Fruit fly (Drosophila melanogaster): ENCODE measurements around the gene Vti1b.

Vti1b gene

DNA sequence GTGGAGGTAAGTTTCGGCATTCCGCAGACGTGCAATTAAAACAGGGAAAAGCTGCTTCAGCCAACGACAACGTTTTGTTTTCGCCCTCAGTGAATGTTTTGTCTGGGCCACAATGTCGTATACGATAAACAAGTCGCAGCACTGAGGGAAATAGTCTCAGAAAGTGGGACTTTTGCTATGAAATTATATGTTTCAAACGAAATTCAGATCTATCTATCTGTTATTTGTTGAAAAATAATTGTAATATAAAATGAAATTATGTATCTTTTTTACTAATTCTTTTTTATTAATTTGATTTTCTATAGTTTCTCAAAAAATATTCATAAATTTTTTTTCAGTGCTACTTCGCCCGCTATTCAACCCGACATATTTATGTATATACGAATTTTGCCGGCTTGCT, 3.4 kb upstream of the Vti1b start:
- no peak for TF ChIP-seq CG8478 (optimal IDR thresholded peaks at IDR 0.05)
- no peak for TF ChIP-seq CTCF (optimal IDR thresholded peaks at IDR 0.05)

DNA sequence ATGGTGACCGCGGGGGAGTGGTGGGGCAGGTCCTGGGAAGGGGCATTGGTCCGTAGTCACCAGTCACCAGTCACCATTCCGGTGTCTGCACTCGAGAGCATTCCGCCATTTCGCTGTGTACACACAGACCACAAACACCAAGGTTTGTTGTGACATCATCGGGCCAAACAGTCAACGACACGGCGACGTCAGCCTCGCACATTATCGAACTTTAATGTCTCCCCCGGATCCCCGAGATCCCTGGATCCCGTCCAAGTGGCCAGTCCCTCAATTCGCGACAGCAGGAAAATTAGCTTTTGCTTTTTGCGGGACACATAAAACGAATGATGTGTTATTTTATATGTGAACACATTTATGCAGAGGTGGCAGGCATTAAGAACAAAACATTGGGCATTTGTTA, 1.9 kb upstream of the Vti1b start:
- no peak for TF ChIP-seq CTCF (optimal IDR thresholded peaks at IDR 0.05)
- no peak for TF ChIP-seq CG8478 (optimal IDR thresholded peaks at IDR 0.05)

DNA sequence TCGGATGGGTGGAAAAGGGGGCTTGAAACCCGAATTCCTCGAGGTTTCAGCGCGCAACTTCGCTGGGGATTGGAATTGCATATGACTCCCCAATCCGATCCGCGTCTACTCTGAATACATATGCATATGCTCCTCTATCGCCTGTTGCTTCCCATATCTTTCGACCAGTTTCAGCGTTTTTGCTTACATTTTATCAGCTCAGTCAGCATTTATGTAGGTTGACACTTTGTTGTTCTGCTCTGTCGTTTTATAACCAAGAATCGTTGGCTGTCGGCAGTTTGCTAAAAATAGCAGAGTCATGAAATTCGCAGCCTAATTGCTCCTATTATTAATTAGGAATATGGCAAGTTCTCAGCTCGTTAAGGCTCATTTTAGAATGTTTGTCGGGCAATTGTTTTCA, 1.1 kb upstream of the Vti1b start:
- TF ChIP-seq CTCF (optimal IDR thresholded peaks at IDR 0.05), result no peak

DNA sequence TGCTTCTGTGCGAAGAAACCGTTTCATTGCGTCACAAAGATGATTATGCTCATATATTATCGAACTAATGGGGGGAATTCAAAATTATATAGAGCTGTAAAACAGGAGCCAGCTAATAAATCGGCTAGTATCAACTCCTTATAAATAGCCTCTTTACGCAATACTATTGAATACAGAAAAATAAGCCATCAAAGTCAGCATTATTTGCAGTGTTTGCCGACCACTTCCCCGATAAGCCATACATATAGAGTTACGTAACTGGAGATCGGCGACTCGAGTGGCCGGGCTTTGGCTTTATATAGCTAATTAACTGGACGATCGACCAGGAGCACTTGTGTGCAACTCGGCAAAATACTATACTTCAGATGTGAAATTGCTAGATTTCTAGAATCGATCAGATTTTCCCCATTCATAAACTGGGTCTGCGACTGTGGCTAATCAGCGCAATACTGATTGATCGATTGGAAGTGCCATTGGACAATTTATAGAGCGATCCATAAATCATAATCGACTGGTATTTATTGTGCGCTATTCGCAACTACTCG, 1.1 kb downstream of the Vti1b start:
- TF ChIP-seq CG8478 (optimal IDR thresholded peaks at IDR 0.05), result no peak
- no peak for TF ChIP-seq CTCF (optimal IDR thresholded peaks at IDR 0.05)

DNA sequence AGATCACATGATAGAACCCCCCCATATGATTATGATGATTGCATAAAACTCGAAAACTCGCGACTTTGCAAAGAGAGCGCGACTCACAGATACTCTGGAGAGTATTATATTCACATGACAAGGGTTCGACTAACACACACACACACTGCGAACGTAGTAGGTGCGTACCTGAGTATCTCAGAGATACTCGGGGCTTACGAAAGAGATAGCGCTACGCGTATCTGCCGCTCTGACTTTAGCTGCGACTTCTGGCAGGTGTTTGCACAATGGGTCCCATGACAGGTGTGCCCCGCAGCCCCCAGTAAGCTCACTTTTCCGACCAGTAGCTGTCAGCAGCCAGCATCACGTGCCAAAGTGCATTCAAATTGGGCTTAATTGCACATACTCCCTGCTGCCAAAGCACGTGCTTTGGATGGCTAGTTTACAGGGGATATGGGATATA, 1.7 kb downstream of the Vti1b start:
- TF ChIP-seq CTCF (optimal IDR thresholded peaks at IDR 0.05), result no peak
- no peak for TF ChIP-seq CG8478 (optimal IDR thresholded peaks at IDR 0.05)

DNA sequence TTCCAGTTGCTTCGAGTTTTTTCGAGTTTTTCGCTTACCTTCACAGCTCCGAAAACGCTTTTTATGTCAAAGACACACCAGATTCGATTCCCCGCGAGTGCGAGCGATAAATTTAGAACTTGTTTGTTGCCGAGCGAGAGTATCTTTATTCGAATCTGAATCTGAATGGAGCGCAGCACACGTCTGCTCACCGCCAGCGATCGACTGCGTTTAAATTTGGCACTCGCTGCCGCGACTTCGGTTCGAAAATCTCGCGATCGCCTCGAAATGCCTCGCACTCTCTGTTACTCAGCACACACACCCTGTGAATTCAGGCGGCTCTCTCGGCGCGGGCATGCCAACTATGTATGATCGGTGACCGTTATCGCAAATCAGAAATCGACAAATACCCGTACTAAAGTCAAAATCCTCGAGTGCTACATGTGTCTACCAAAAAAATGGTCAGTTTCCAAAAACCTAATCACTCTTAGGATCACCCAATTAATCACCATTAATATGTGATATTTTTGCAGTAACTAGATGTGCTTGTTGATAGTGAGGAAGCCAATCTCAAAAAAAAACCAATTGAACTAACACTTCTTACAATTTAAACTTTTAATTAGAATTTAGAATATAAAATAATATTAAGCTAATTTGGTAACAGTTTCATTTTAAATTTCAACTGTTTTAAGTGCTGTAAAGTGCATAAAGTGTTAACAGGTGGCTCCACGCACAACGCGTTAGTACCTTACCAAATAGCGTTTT, 2.3 kb downstream of the Vti1b start, which contains the start of gene Vha100-2:
Gene Vha100-2 (minus strand): TSS at position 216 of the 744 bp plus-strand sequence.
- peak in 1 of 2 experiments; percentile 25 for TF ChIP-seq CTCF (optimal IDR thresholded peaks at IDR 0.05)
- no peak for TF ChIP-seq CG8478 (optimal IDR thresholded peaks at IDR 0.05)

DNA sequence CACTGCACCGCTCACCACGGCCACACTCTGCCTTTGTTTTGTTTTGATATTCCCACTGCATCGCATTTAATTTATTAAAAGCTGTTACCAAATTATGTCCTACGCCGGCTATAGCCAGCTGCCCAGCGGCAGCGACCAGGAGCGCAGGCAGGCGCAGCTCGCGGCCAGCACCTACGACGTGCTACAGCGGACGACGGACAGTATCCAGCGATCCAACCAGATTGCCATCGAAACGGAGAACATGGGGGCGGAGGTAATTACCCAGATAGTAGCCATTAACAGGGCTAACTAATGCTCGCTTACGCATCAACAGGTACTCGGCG, 2.9 kb downstream of the Vti1b start:
- TF ChIP-seq CTCF (optimal IDR thresholded peaks at IDR 0.05) (no peak), CG8478 (optimal IDR thresholded peaks at IDR 0.05) (no peak)

DNA sequence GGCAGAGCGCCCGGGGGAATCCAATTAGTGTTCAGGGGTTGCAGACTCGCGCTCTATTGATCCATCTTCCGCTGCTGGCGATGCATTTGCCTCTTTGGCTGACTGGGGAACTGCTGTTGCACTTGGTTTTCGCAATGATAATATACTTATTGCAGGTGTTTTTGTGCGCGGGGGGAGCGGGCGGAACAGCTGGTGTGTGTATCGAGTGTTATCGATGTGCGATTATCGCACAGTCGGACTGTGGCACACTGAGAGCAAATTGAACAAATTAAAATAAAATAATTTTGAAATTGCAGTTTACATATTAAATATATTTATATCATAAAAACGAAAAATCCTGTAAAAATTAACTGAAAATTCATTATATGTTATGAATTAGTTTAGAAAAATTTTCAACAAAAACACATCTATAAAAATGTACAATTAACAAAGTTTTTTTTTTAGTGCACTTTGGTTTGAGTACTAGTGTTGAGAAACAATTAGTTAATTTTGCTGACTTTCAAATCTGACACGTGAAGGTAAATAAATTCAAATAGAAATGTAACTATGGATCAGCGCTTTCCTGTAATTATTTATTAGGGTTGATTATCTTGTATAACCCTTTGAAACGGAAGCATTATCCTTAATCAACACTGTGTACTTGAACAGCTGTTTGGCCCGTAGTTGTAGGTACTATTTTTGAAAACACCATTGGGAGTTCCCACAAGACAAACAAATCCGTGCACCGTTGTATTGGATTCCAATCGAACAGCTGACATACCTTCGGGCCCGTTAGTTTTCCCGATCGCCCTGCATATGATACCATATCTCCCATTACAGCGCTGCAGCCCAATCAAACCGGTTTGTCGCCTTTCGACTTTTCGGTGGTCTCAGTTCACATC, 6.0 kb downstream of the Vti1b start, which contains the start of the genes Wdr37 and koko:
Gene Wdr37 (minus strand): TSS at position 168 of the 881 bp plus-strand sequence.
Gene koko (plus strand): TSS at position 478 of the 881 bp plus-strand sequence.
- TF ChIP-seq CG8478 (optimal IDR thresholded peaks at IDR 0.05) (no peak), CTCF (optimal IDR thresholded peaks at IDR 0.05) (no peak)

DNA sequence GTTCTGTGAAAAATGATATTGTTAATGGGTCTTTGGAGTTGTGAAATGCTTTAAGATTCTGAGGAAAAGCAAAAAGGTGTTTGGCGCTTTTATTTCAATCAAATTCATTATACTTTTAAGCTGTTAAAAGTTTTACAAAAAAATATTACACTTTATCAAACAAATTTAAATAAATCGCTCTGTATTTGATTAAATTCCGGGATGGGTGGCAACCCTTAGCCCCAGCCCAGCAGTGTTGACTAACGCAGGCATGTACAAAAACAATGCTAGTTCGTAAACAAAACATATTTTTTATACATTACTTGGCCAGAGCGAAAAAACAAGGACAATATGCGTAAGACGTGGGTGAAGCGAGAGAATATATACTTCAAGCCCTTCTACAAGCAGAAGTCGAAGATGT, 7.9 kb downstream of the Vti1b start, which contains the start of gene CG7685:
Gene CG7685 (plus strand): TSS at position 228 of the 400 bp plus-strand sequence.
- TF ChIP-seq CG8478 (optimal IDR thresholded peaks at IDR 0.05), result no peak
- TF ChIP-seq CTCF (optimal IDR thresholded peaks at IDR 0.05), result no peak

DNA sequence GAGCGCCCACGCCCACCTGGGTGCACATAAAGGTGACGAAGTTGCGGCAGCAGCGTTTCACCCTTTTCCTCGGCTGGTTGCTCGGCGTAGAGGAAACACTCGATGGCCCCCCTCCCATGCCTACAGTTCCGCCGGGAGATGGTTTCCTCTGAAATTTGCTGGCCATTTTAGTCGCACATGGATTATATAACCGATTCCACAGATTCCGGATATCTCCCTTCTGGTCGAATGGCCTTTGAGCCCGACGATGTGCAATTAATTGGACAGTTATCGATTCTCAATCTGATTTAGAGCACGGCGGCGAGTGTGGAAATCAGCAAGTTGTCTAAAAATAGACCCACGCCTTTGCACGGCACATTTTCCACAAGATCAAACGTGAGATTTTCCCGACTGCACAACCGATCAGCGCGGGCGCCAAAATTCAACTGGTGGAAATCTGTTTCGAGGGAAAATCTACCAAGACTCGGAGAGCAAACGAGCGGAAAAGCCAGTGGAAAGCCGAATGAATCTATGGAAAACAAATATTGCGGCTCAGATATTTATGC, 14.5 kb downstream of the Vti1b start, which contains the start of gene CG10864:
Gene CG10864 (minus strand): TSS at position 427 of the 545 bp plus-strand sequence.
- TF ChIP-seq CTCF (optimal IDR thresholded peaks at IDR 0.05) (no peak), CG8478 (optimal IDR thresholded peaks at IDR 0.05) (no peak)

DNA sequence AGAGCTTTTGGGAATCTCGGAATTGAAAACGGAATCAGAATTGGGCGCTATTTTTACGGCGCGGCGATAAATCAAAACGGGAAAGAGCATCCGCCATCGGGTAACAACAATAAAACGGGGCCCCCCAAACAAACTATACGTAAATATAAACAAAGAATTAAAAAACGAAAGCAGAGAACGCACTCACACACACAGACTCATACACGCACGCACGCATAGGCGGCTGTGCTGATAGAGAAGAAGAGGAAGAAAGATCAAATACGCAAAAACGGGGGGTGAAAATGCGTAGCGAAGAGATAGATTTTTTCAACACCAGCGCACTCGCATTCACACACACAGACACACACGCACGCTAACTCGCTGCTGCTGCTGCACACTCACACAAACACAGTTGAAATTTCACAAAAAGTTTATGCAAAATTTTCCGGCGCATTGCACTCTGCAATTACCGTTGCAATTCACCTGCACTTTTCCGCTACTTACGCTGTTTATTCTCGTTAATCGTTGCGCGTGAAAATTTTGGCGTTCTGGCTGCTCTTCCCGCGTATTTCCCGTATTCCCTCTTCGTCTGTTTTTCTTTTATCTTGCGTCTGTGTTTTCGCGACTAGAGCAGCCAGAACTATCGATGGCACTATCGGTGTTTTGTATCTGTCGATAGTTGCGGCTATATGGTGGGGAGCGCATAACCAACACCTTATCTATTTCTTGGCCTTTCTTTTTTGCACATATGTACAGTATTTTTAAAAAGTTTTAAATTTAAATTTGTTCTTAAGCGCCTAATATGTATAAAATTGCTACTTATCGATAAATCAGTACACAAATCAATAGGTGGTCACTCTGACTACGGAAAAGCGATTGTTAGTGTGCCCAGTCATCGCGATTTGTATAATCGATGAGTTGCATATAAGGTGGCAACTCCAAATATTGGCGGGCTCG, 15.8 kb downstream of the Vti1b start, which contains the start of gene CG31122:
Gene CG31122 (minus strand): TSS at position 596 of the 936 bp plus-strand sequence.
- TF ChIP-seq CG8478 (optimal IDR thresholded peaks at IDR 0.05) (no peak), CTCF (optimal IDR thresholded peaks at IDR 0.05) (no peak)

DNA sequence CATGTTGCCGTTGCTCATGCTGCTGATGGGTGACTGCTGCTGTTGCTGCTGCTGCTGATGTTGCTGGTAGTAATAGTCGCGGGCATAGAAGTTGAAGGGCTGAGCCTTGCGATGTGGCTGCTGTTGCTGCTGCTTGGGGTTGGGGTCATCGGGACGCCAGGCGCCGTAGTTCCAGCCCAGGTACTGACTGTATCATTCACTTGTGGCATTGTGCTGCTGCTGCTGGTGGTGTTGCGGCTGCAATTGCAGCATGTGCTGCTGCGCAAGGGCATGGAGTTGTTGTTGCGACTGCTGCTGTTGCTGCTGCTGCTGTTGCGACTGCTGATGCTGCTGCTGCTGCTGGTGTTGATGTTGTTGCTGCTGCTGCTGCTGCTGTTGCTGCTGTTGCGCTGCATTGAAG, 25.7 kb downstream of the Vti1b start:
- TF ChIP-seq CTCF (optimal IDR thresholded peaks at IDR 0.05) (no peak), CG8478 (optimal IDR thresholded peaks at IDR 0.05) (no peak)

DNA sequence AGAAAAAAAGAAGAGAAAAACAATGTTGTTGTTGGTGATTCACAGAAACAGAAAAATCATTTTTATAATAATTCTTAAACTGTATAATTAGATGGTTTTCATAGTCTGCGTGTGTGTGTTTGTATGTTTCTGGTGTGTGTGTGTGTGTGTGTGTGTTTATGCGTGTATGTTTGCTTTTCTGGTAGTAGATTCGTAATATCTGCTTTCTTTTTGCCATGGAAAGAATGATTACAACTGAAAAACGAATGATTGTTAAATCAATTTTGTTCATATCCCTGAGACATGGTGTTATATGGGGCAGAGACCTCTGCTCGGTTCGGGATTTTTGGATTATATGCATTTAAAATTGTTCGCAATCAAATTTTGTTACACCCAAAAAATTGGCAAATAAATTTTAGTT, 26.6 kb downstream of the Vti1b start:
- TF ChIP-seq CTCF (optimal IDR thresholded peaks at IDR 0.05), result no peak

DNA sequence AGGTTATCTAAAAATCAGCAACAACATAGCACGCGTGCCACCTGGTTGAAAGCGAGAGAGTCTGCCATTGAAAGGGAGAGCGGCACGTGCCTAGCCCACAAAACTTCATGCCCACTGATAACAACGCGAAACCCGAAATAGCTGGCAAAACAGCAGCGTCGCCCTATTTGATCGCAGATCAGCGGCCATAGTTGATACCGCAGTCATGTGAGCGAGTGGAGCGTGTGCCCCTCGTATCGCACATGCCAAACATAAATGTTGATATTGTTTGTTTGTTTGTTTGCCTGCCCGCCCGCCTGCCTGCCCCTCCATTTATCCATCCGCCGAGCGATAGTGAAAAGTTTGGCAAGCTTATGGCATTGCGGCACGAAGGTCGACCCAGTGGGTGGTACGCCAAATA, 36.1 kb downstream of the Vti1b start:
- TF ChIP-seq CG8478 (optimal IDR thresholded peaks at IDR 0.05), result no peak
- no peak for TF ChIP-seq CTCF (optimal IDR thresholded peaks at IDR 0.05)

All from S2 (cell line).